Worm (Caenorhabditis elegans): ENCODE data around the gene clec-242.

The clec-242 gene

ce11 chrV:17198926-17199325, 46.4 kb downstream of the clec-242 start, which contains the start of gene srz-96:
srz-96 (plus strand) TSS chrV:17199226.
- no peak for TF ChIP-seq zfh-2 (GFP tag; conservative IDR thresholded peaks at IDR 0.05)
- no peak for TF ChIP-seq ztf-26 (tag; optimal IDR thresholded peaks at IDR 0.05)
- no peak for TF ChIP-seq ztf-3 (GFP tag; optimal IDR thresholded peaks at IDR 0.05)
- no peak for TF ChIP-seq ZK185.1 (tag; optimal IDR thresholded peaks at IDR 0.05; ENCODE audit: poor library complexity, severe bottlenecking)
- no peak for TF ChIP-seq lin-35 (GFP tag; optimal IDR thresholded peaks at IDR 0.05)
- TF ChIP-seq madf-3 (GFP tag; IDR thresholded peaks at IDR 0.05), result no peak
- no peak for TF ChIP-seq ccch-3 (GFP tag; optimal IDR thresholded peaks at IDR 0.05)
